Fruit fly (Drosophila melanogaster) whole organism, embryonic: ENCODE results near the gene CG8372.

Experiments used
- Ada2b ChIP-seq: fragments of 200-800 bp; sonication (Bioruptor generic); IDR thresholded peaks from 2 replicates; pipeline ENCODE4 v1.3.6; 2022; ENCODE audit warnings: missing biosample characterization, missing genetic modification characterization
- Aef1 ChIP-seq: fragments of 200-800 bp; sonication (Bioruptor generic); IDR thresholded peaks from 3 replicates; pipeline ENCODE4 v1.3.6; 2022; ENCODE audit warnings: missing biosample characterization, missing genetic modification characterization
- Atf-2 ChIP-seq: fragments of 200-800 bp; sonication (Bioruptor generic); optimal IDR thresholded peaks from 2 replicates; lab custom pipeline; 2016; ENCODE audit warnings: missing biosample characterization, missing genetic modification characterization
- Bdp1 ChIP-seq: fragments of 200-800 bp; sonication (Bioruptor generic); optimal IDR thresholded peaks from 3 replicates; lab custom pipeline; 2016; ENCODE audit warnings: missing biosample characterization, missing genetic modification characterization
- CG10654 ChIP-seq: fragments of 200-800 bp; sonication (Bioruptor generic); optimal IDR thresholded peaks from 2 replicates; lab custom pipeline; 2016; ENCODE audit warnings: missing biosample characterization, missing genetic modification characterization
- CG12219 ChIP-seq: fragments of 200-800 bp; sonication (Bioruptor generic); optimal IDR thresholded peaks from 3 replicates; lab custom pipeline; 2018; ENCODE audit warnings: missing biosample characterization, mild to moderate bottlenecking, missing genetic modification characterization
- CG12236 ChIP-seq: fragments of 200-800 bp; sonication (Bioruptor generic); optimal IDR thresholded peaks from 2 replicates; lab custom pipeline; 2016; ENCODE audit warnings: missing biosample characterization, missing genetic modification characterization
- CG12659 ChIP-seq: fragments of 200-800 bp; sonication (Bioruptor generic); optimal IDR thresholded peaks from 3 replicates; lab custom pipeline; 2017; ENCODE audit warnings: mild to moderate bottlenecking, missing biosample characterization, missing genetic modification reagents, missing genetic modification characterization
- CG13624 ChIP-seq: fragments of 200-800 bp; sonication (Bioruptor generic); optimal IDR thresholded peaks from 2 replicates; lab custom pipeline; 2016; ENCODE audit warnings: missing biosample characterization, missing genetic modification characterization
- CG15514 ChIP-seq: fragments of 200-800 bp; sonication (Bioruptor generic); optimal IDR thresholded peaks from 3 replicates; lab custom pipeline; 2017; ENCODE audit warnings: missing biosample characterization, missing genetic modification characterization, mild to moderate bottlenecking, moderate library complexity, missing genetic modification reagents
- CG15696 ChIP-seq: fragments of 200-800 bp; sonication (Bioruptor generic); optimal IDR thresholded peaks from 2 replicates; lab custom pipeline; 2019; ENCODE audit warnings: missing biosample characterization, mild to moderate bottlenecking, missing genetic modification characterization, moderate library complexity
- CG16779 ChIP-seq: fragments of 200-800 bp; sonication (Bioruptor generic); IDR thresholded peaks from 2 replicates; pipeline ENCODE4 v1.3.6; 2022; ENCODE audit warnings: missing biosample characterization, missing genetic modification characterization
- CG17568 ChIP-seq: fragments of 200-800 bp; sonication (Bioruptor generic); optimal IDR thresholded peaks from 2 replicates; lab custom pipeline; 2018; ENCODE audit warnings: missing biosample characterization, mild to moderate bottlenecking, missing genetic modification characterization, moderate library complexity
- CG18262 ChIP-seq: fragments of 200-800 bp; optimal IDR thresholded peaks from 3 replicates; lab custom pipeline; 2019; ENCODE audit warnings: missing biosample characterization, mild to moderate bottlenecking, missing genetic modification characterization, moderate library complexity
- CG2129 ChIP-seq: fragments of 200-800 bp; sonication (Bioruptor generic); IDR thresholded peaks from 2 replicates; pipeline ENCODE4 v1.3.6; 2022; ENCODE audit warnings: missing biosample characterization, missing genetic modification characterization; ENCODE audit not compliant: partially characterized antibody
- CG31224 ChIP-seq: fragments of 200-800 bp; sonication (Bioruptor generic); IDR thresholded peaks from 2 replicates; pipeline ENCODE4 v1.3.6; 2022; ENCODE audit warnings: missing biosample characterization, missing genetic modification characterization
- CG33213 ChIP-seq: fragments of 200-800 bp; sonication (Bioruptor generic); optimal IDR thresholded peaks from 3 replicates; lab custom pipeline; 2016; ENCODE audit warnings: missing biosample characterization, missing genetic modification characterization
- CG4707 ChIP-seq: fragments of 200-800 bp; sonication (Bioruptor generic); optimal IDR thresholded peaks from 2 replicates; lab custom pipeline; 2018; ENCODE audit warnings: missing biosample characterization, mild to moderate bottlenecking, missing genetic modification characterization, moderate library complexity
- CG6175 ChIP-seq: fragments of 200-800 bp; sonication (Bioruptor generic); IDR thresholded peaks from 3 replicates; pipeline ENCODE4 v1.3.6; 2022; ENCODE audit warnings: missing biosample characterization, missing genetic modification characterization
- CG6813 ChIP-seq: fragments of 200-800 bp; sonication (Bioruptor generic); optimal IDR thresholded peaks from 2 replicates; lab custom pipeline; 2017; ENCODE audit warnings: missing biosample characterization, missing genetic modification characterization, mild to moderate bottlenecking, moderate library complexity, missing genetic modification reagents
- CG7786 ChIP-seq: fragments of 200-800 bp; sonication (Bioruptor generic); optimal IDR thresholded peaks from 2 replicates; lab custom pipeline; 2016; ENCODE audit warnings: missing biosample characterization, missing genetic modification characterization
- CG8281 ChIP-seq: fragments of 200-800 bp; sonication (Bioruptor generic); optimal IDR thresholded peaks from 2 replicates; lab custom pipeline; 2018; ENCODE audit warnings: missing biosample characterization, mild to moderate bottlenecking, missing genetic modification characterization, moderate library complexity
- CG8924 ChIP-seq: fragments of 200-800 bp; optimal IDR thresholded peaks from 3 replicates; lab custom pipeline; 2019; ENCODE audit warnings: missing biosample characterization, mild to moderate bottlenecking, missing genetic modification characterization, moderate library complexity
- Chrac-16 ChIP-seq: fragments of 200-800 bp; sonication (Bioruptor generic); optimal IDR thresholded peaks from 3 replicates; lab custom pipeline; 2016; ENCODE audit warnings: missing biosample characterization, missing genetic modification characterization
- Dbx ChIP-seq: fragments of 200-800 bp; sonication (Bioruptor generic); IDR thresholded peaks from 3 replicates; pipeline ENCODE4 v1.3.6; 2022; ENCODE audit warnings: missing biosample characterization, missing genetic modification characterization
- Deaf1 ChIP-seq: fragments of 200-800 bp; optimal IDR thresholded peaks from 3 replicates; lab custom pipeline; 2019; ENCODE audit warnings: missing biosample characterization, mild to moderate bottlenecking, missing genetic modification characterization, moderate library complexity
- Dll ChIP-seq: fragments of 200-800 bp; sonication (Bioruptor generic); IDR thresholded peaks from 4 replicates; pipeline ENCODE4 v1.3.6; 2022; ENCODE audit warnings: missing biosample characterization, missing genetic modification characterization; ENCODE audit not compliant: partially characterized antibody
- E2f2 ChIP-seq: fragments of 200-800 bp; sonication (Bioruptor generic); IDR thresholded peaks from 2 replicates; pipeline ENCODE4 v1.3.6; 2022; ENCODE audit warnings: missing biosample characterization, missing genetic modification characterization
- Hey ChIP-seq: fragments of 200-800 bp; sonication (Bioruptor generic); optimal IDR thresholded peaks from 3 replicates; lab custom pipeline; 2018; ENCODE audit warnings: missing biosample characterization, mild to moderate bottlenecking, missing genetic modification characterization
- Lhr ChIP-seq: fragments of 200-800 bp; sonication (Bioruptor generic); optimal IDR thresholded peaks from 3 replicates; lab custom pipeline; 2017; ENCODE audit warnings: mild to moderate bottlenecking, missing biosample characterization, missing genetic modification reagents, missing genetic modification characterization
- Max ChIP-seq: fragments of 200-800 bp; sonication (Bioruptor generic); optimal IDR thresholded peaks from 2 replicates; lab custom pipeline; 2016; ENCODE audit warnings: missing biosample characterization, mild to moderate bottlenecking, missing genetic modification characterization
- PHDP ChIP-seq: fragments of 200-800 bp; sonication (Bioruptor generic); optimal IDR thresholded peaks from 3 replicates; lab custom pipeline; 2018; ENCODE audit warnings: missing biosample characterization, mild to moderate bottlenecking, missing genetic modification characterization, moderate library complexity
- ab ChIP-seq: fragments of 200-800 bp; sonication (Bioruptor generic); optimal IDR thresholded peaks from 2 replicates; lab custom pipeline; 2016; ENCODE audit warnings: missing biosample characterization, missing genetic modification characterization
- az2 ChIP-seq: fragments of 200-800 bp; sonication (Bioruptor generic); optimal IDR thresholded peaks from 3 replicates; lab custom pipeline; 2016; ENCODE audit warnings: missing biosample characterization, missing genetic modification characterization
- bowl ChIP-seq: fragments of 200-800 bp; sonication (Bioruptor generic); IDR thresholded peaks from 2 replicates; pipeline ENCODE4 v1.3.6; 2022; ENCODE audit warnings: missing biosample characterization, missing genetic modification characterization
- chif ChIP-seq, 2 experiments: fragments of 200-800 bp; sonication (Bioruptor generic); optimal IDR thresholded peaks; 3 replicates each; lab custom pipeline; 2016; ENCODE audit warnings: missing biosample characterization in 2 of 2, missing genetic modification characterization in 2 of 2
- dati ChIP-seq: fragments of 200-800 bp; sonication (Bioruptor generic); IDR thresholded peaks from 2 replicates; pipeline ENCODE4 v1.3.6; 2022; ENCODE audit warnings: missing biosample characterization, missing genetic modification characterization
- fd102C ChIP-seq: fragments of 200-800 bp; sonication (Bioruptor generic); optimal IDR thresholded peaks from 2 replicates; lab custom pipeline; 2018; ENCODE audit warnings: missing biosample characterization, mild to moderate bottlenecking, missing genetic modification characterization, moderate library complexity
- fru ChIP-seq: fragments of >200 bp; optimal IDR thresholded peaks from 2 replicates; lab custom pipeline; 2017
- gcm2 ChIP-seq: fragments of 200-800 bp; sonication (Bioruptor generic); optimal IDR thresholded peaks from 2 replicates; lab custom pipeline; 2016; ENCODE audit warnings: missing biosample characterization, missing genetic modification characterization
- jigr1 ChIP-seq: fragments of 200-800 bp; sonication (Bioruptor generic); IDR thresholded peaks from 3 replicates; pipeline ENCODE4 v1.3.6; 2022; ENCODE audit warnings: missing biosample characterization, missing genetic modification characterization
- jumu ChIP-seq: fragments of 200-800 bp; sonication (Bioruptor generic); optimal IDR thresholded peaks from 3 replicates; lab custom pipeline; 2016; ENCODE audit warnings: missing biosample characterization, missing genetic modification characterization
- lmd ChIP-seq: fragments of 200-800 bp; sonication (Bioruptor generic); IDR thresholded peaks from 2 replicates; pipeline ENCODE4 v1.3.6; 2022; ENCODE audit warnings: missing biosample characterization, missing genetic modification characterization
- nau ChIP-seq: fragments of 200-800 bp; sonication (Bioruptor generic); optimal IDR thresholded peaks from 3 replicates; lab custom pipeline; 2017; ENCODE audit warnings: missing biosample characterization, mild to moderate bottlenecking, missing genetic modification characterization, missing genetic modification reagents
- pb ChIP-seq: fragments of 200-800 bp; sonication (Bioruptor generic); optimal IDR thresholded peaks from 3 replicates; lab custom pipeline; 2016; ENCODE audit warnings: missing biosample characterization, missing genetic modification characterization
- pho ChIP-seq: fragments of 200-800 bp; sonication (Bioruptor generic); optimal IDR thresholded peaks from 2 replicates; lab custom pipeline; 2016; ENCODE audit warnings: missing biosample characterization, missing genetic modification characterization
- ro ChIP-seq: fragments of 200-800 bp; sonication (Bioruptor generic); IDR thresholded peaks from 2 replicates; pipeline ENCODE4 v1.3.6; 2022; ENCODE audit warnings: missing biosample characterization, missing genetic modification characterization
- schlank ChIP-seq: fragments of 200-800 bp; sonication (Bioruptor generic); optimal IDR thresholded peaks from 2 replicates; lab custom pipeline; 2018; ENCODE audit warnings: missing biosample characterization, mild to moderate bottlenecking, missing genetic modification characterization
- ssp ChIP-seq: fragments of 200-800 bp; sonication (Bioruptor generic); IDR thresholded peaks from 2 replicates; pipeline ENCODE4 v1.3.6; 2022; ENCODE audit warnings: missing biosample characterization, missing genetic modification characterization
- stc ChIP-seq: fragments of 200-800 bp; sonication (Bioruptor generic); IDR thresholded peaks from 2 replicates; pipeline ENCODE4 v1.3.6; 2022; ENCODE audit warnings: missing biosample characterization, missing genetic modification characterization
- stwl ChIP-seq: fragments of 200-800 bp; sonication (Bioruptor generic); optimal IDR thresholded peaks from 3 replicates; lab custom pipeline; 2018; ENCODE audit warnings: missing biosample characterization, mild to moderate bottlenecking, missing genetic modification characterization, moderate library complexity
- usp ChIP-seq: fragments of >200 bp; optimal IDR thresholded peaks from 2 replicates; lab custom pipeline; 2017; ENCODE audit warnings: missing biosample characterization, missing genetic modification characterization

CG8372 gene

dm6 chr2L:8239712-8240245, 27.1 kb upstream of the CG8372 start, which contains the start of gene Pvr (continued):
- TF ChIP-seq chif (GFP tag; optimal IDR thresholded peaks at IDR 0.05; lab: Kevin White, UChicago): no peak
- TF ChIP-seq fd102C: no peak
- no peak for TF ChIP-seq jigr1 (GFP tag; lab: Robert Waterston, UW)
- no peak for TF ChIP-seq fru (lab: Kevin White, UChicago)
- no peak for TF ChIP-seq Bdp1
- TF ChIP-seq Dll (GFP tag; lab: Robert Waterston, UW): peak; percentile 97
- no peak for TF ChIP-seq Ada2b (GFP tag; lab: Robert Waterston, UW)
- TF ChIP-seq lmd (GFP tag; lab: Robert Waterston, UW): no peak
- TF ChIP-seq Aef1 (GFP tag; lab: Robert Waterston, UW): no peak
- TF ChIP-seq stwl: peak; percentile 94
- TF ChIP-seq CG12219 (GFP tag; lab: Kevin White, UChicago): no peak
- no peak for TF ChIP-seq CG6175 (GFP tag; lab: Robert Waterston, UW)
- TF ChIP-seq bowl: no peak
- TF ChIP-seq CG6813: no peak
- TF ChIP-seq ro (GFP tag; lab: Robert Waterston, UW): no peak
- TF ChIP-seq CG15514: peak; percentile 71
- peak; percentile 51 for TF ChIP-seq CG13624 (GFP tag; lab: Kevin White, UChicago)
- no peak for TF ChIP-seq CG10654
- TF ChIP-seq CG8281 (tag; lab: Kevin White, UChicago): no peak
- TF ChIP-seq CG18262 (tag; lab: Kevin White, UChicago): no peak
- TF ChIP-seq CG2129: peak; percentile 75
- TF ChIP-seq usp (GFP tag; lab: Kevin White, UChicago): no peak
- no peak for TF ChIP-seq CG16779
- peak; percentile 55 for TF ChIP-seq CG12659 (GFP tag; lab: Kevin White, UChicago)
- TF ChIP-seq CG17568 (GFP tag; lab: Kevin White, UChicago): no peak
- no peak for TF ChIP-seq Deaf1 (tag; lab: Kevin White, UChicago)
- TF ChIP-seq Atf-2 (GFP tag; lab: Kevin White, UChicago): no peak
- TF ChIP-seq CG12236: no peak
- TF ChIP-seq nau (GFP tag; lab: Kevin White, UChicago): no peak
- no peak for TF ChIP-seq pho (GFP tag; lab: Kevin White, UChicago)
- no peak for TF ChIP-seq gcm2 (GFP tag; lab: Kevin White, UChicago)
- TF ChIP-seq schlank: no peak
- peak; percentile 74 for TF ChIP-seq Lhr (GFP tag; lab: Kevin White, UChicago)
- TF ChIP-seq Max (GFP tag; lab: Kevin White, UChicago): peak; percentile 4
- TF ChIP-seq E2f2 (GFP tag; lab: Robert Waterston, UW): peak; percentile 72
- no peak for TF ChIP-seq Chrac-16 (GFP tag; lab: Kevin White, UChicago)
- no peak for TF ChIP-seq CG15696 (tag; lab: Kevin White, UChicago)
- no peak for TF ChIP-seq PHDP
- TF ChIP-seq CG7786 (GFP tag; lab: Kevin White, UChicago): no peak
- no peak for TF ChIP-seq Hey (tag; lab: Kevin White, UChicago)
- TF ChIP-seq CG31224: no peak
- TF ChIP-seq pb (GFP tag; lab: Kevin White, UChicago): no peak
- TF ChIP-seq Dbx (GFP tag; lab: Robert Waterston, UW): peak; percentile 22; the same call in 1 of the 3 replicates
- no peak for TF ChIP-seq az2
- TF ChIP-seq jumu (GFP tag; lab: Kevin White, UChicago): no peak
- TF ChIP-seq dati (GFP tag; lab: Robert Waterston, UW): no peak
- TF ChIP-seq stc (GFP tag; lab: Robert Waterston, UW): peak; percentile 15; the same call in 1 of the 2 replicates
- no peak for TF ChIP-seq ab (GFP tag; lab: Kevin White, UChicago)
- TF ChIP-seq CG33213 (GFP tag; lab: Kevin White, UChicago): peak; percentile 40
- no peak for TF ChIP-seq ssp (GFP tag; lab: Robert Waterston, UW)
- TF ChIP-seq CG8924: peak; percentile 3
- no peak for TF ChIP-seq CG4707 (GFP tag; lab: Kevin White, UChicago)
